Worm (Caenorhabditis elegans) whole organism, young adult: ENCODE data around the gene slc-36.5.

Experiments
- B0035.1 ChIP-seq: sonication (generic microtip); optimal IDR thresholded peaks from 2 replicates; lab custom pipeline; 2016; ENCODE audit warnings: missing genetic modification characterization, mild to moderate bottlenecking, missing compliant biosample characterization, missing genotype, missing genetic modification reagents
- C06A6.2 ChIP-seq: fragments of 200-800 bp; sonication (Bioruptor generic); conservative IDR thresholded peaks from 2 replicates; pipeline ENCODE4 v1.3.6; 2022; ENCODE audit warnings: missing genetic modification characterization, missing compliant biosample characterization
- F10E7.11 ChIP-seq: sonication (generic microtip); optimal IDR thresholded peaks from 2 replicates; lab custom pipeline; 2017; ENCODE audit warnings: mild to moderate bottlenecking, missing genetic modification characterization, moderate library complexity, missing compliant biosample characterization
- F22D6.2 ChIP-seq: sonication (generic microtip); optimal IDR thresholded peaks from 2 replicates; lab custom pipeline; 2016; ENCODE audit warnings: mild to moderate bottlenecking, missing genetic modification characterization, missing compliant biosample characterization
- F37B4.10 ChIP-seq: fragments of 200-800 bp; sonication (Bioruptor generic); IDR thresholded peaks from 2 replicates; pipeline ENCODE4 v1.3.6; 2022; ENCODE audit warnings: missing genetic modification characterization, missing compliant biosample characterization
- F52B5.7 ChIP-seq: sonication (generic microtip); optimal IDR thresholded peaks from 2 replicates; lab custom pipeline; 2016; ENCODE audit warnings: mild to moderate bottlenecking, missing genetic modification characterization, missing compliant biosample characterization
- F57A8.1 ChIP-seq: fragments of 200-800 bp; sonication (Bioruptor generic); optimal IDR thresholded peaks from 2 replicates; lab custom pipeline; 2018; ENCODE audit warnings: mild to moderate bottlenecking, missing genetic modification characterization, moderate library complexity, missing compliant biosample characterization
- F57C9.4 ChIP-seq: sonication (generic microtip); optimal IDR thresholded peaks from 2 replicates; lab custom pipeline; 2017; ENCODE audit warnings: mild to moderate bottlenecking, missing genetic modification characterization, missing compliant biosample characterization
- K12H6.12 ChIP-seq: fragments of 200-800 bp; sonication (Bioruptor generic); optimal IDR thresholded peaks from 2 replicates; lab custom pipeline; 2018; ENCODE audit warnings: mild to moderate bottlenecking, missing genetic modification characterization, missing compliant biosample characterization
- Y56A3A.18 ChIP-seq: fragments of 200-800 bp; sonication (Bioruptor generic); IDR thresholded peaks from 2 replicates; pipeline ENCODE4 v1.3.6; 2022; ENCODE audit warnings: missing genetic modification reagents, missing genetic modification characterization, missing compliant biosample characterization
- ama-1 ChIP-seq, 3 experiments: fragments of 150-350 bp in 1 of 3; sonication (generic microtip) in 2 of 3; optimal IDR thresholded peaks; 2 replicates each; lab custom pipeline; 2014 to 2018; ENCODE audit warnings: missing biosample characterization in 2 of 3, missing genetic modification characterization in 2 of 3, missing genetic modification reagents in 2 of 3
- athp-1 ChIP-seq: sonication (generic microtip); optimal IDR thresholded peaks from 2 replicates; lab custom pipeline; 2017; ENCODE audit warnings: mild to moderate bottlenecking, missing genetic modification characterization, missing compliant biosample characterization
- attf-5 ChIP-seq: fragments of 200-800 bp; sonication (Bioruptor generic); optimal IDR thresholded peaks from 2 replicates; lab custom pipeline; 2018; ENCODE audit warnings: mild to moderate bottlenecking, missing genetic modification characterization, missing compliant biosample characterization
- attf-6 ChIP-seq: fragments of 200-800 bp; sonication (Bioruptor generic); IDR thresholded peaks from 2 replicates; pipeline ENCODE4 v1.3.6; 2022; ENCODE audit warnings: missing genetic modification reagents, missing genetic modification characterization, missing compliant biosample characterization
- cebp-1 ChIP-seq, 2 experiments: fragments of 200-800 bp in 1 of 2; sonication (Bioruptor generic) in 1 of 2; sonication (generic microtip) in 1 of 2; IDR thresholded peaks in 1 of 2; optimal IDR thresholded peaks in 1 of 2; 2 replicates each; pipeline versions ENCODE4 v1.3.6 to Lab custom; 2017 to 2022; ENCODE audit warnings: missing compliant biosample characterization in 2 of 2, missing genetic modification characterization in 2 of 2, mild to moderate bottlenecking in 1 of 2, missing genetic modification reagents in 1 of 2, moderate library complexity in 1 of 2
- cebp-2 ChIP-seq: fragments of 200-800 bp; sonication (Bioruptor generic); IDR thresholded peaks from 2 replicates; pipeline ENCODE4 v1.3.6; 2022; ENCODE audit warnings: missing genetic modification characterization, missing compliant biosample characterization
- dpl-1 ChIP-seq: fragments of 150-350 bp; optimal IDR thresholded peaks from 2 replicates; lab custom pipeline; 2014; ENCODE audit warnings: missing biosample characterization, missing genetic modification reagents, missing genetic modification characterization
- egl-44 ChIP-seq: fragments of 200-800 bp; sonication (Bioruptor generic); IDR thresholded peaks from 2 replicates; pipeline ENCODE4 v1.3.6; 2022; ENCODE audit warnings: missing genetic modification reagents, missing genetic modification characterization, missing compliant biosample characterization
- egrh-3 ChIP-seq: fragments of 200-800 bp; sonication (Bioruptor generic); IDR thresholded peaks from 2 replicates; pipeline ENCODE4 v1.3.6; 2022; ENCODE audit warnings: missing genetic modification reagents, missing genetic modification characterization, missing compliant biosample characterization
- gei-17 ChIP-seq: fragments of 200-800 bp; sonication (Bioruptor generic); optimal IDR thresholded peaks from 2 replicates; lab custom pipeline; 2018; ENCODE audit warnings: mild to moderate bottlenecking, missing genetic modification characterization, missing compliant biosample characterization
- hlh-26 ChIP-seq: fragments of 200-800 bp; sonication (Bioruptor generic); conservative IDR thresholded peaks from 2 replicates; pipeline ENCODE4 v1.3.6; 2022; ENCODE audit warnings: missing genetic modification reagents, missing genetic modification characterization, missing compliant biosample characterization
- hmg-1.2 ChIP-seq: fragments of 200-800 bp; sonication (Bioruptor generic); IDR thresholded peaks from 2 replicates; pipeline ENCODE4 v1.3.6; 2022; ENCODE audit warnings: missing genetic modification reagents, missing genetic modification characterization, missing compliant biosample characterization
- hmg-20 ChIP-seq: fragments of 200-800 bp; sonication (Bioruptor generic); IDR thresholded peaks from 2 replicates; pipeline ENCODE4 v1.3.6; 2022; ENCODE audit warnings: missing genetic modification reagents, missing genetic modification characterization, missing compliant biosample characterization
- hrde-1 ChIP-seq: sonication (generic microtip); optimal IDR thresholded peaks from 2 replicates; lab custom pipeline; 2016; ENCODE audit warnings: missing genetic modification characterization, mild to moderate bottlenecking, missing compliant biosample characterization, moderate library complexity, missing genotype, missing genetic modification reagents, borderline replicate concordance
- lin-26 ChIP-seq: fragments of 200-800 bp; sonication (Bioruptor generic); IDR thresholded peaks from 2 replicates; pipeline ENCODE4 v1.3.6; 2022; ENCODE audit warnings: missing genetic modification reagents, missing genetic modification characterization, missing compliant biosample characterization
- lin-35 ChIP-seq, 3 experiments: fragments of 150-350 bp in 2 of 3; sonication (generic microtip) in 1 of 3; optimal IDR thresholded peaks; 2 replicates each; lab custom pipeline; 2014 to 2018; ENCODE audit warnings: missing biosample characterization in 3 of 3, missing genetic modification characterization in 3 of 3, missing genetic modification reagents in 3 of 3
- lin-54 ChIP-seq: fragments of 200-800 bp; sonication (Bioruptor generic); optimal IDR thresholded peaks from 2 replicates; lab custom pipeline; 2018; ENCODE audit warnings: mild to moderate bottlenecking, missing genetic modification characterization, missing compliant biosample characterization
- lsy-27 ChIP-seq: sonication (generic microtip); optimal IDR thresholded peaks from 2 replicates; lab custom pipeline; 2017; ENCODE audit warnings: missing genetic modification characterization, mild to moderate bottlenecking, missing compliant biosample characterization, antibody characterized with exemption, missing genotype, borderline replicate concordance; ENCODE audit not compliant: insufficient read depth
- madf-10 ChIP-seq: sonication (generic microtip); optimal IDR thresholded peaks from 2 replicates; lab custom pipeline; 2016; ENCODE audit warnings: mild to moderate bottlenecking, missing genetic modification characterization, missing compliant biosample characterization
- madf-6 ChIP-seq: fragments of 200-800 bp; sonication (Bioruptor generic); IDR thresholded peaks from 2 replicates; pipeline ENCODE4 v1.3.6; 2022; ENCODE audit warnings: missing genetic modification reagents, missing genetic modification characterization, missing compliant biosample characterization
- mcd-1 ChIP-seq: fragments of 200-800 bp; sonication (Bioruptor generic); IDR thresholded peaks from 2 replicates; pipeline ENCODE4 v1.3.6; 2022; ENCODE audit warnings: missing genetic modification reagents, missing genetic modification characterization, missing compliant biosample characterization
- mxl-1 ChIP-seq: sonication (generic microtip); optimal IDR thresholded peaks from 2 replicates; lab custom pipeline; 2016; ENCODE audit warnings: missing genetic modification characterization, missing compliant biosample characterization
- nfyb-1 ChIP-seq: fragments of 200-800 bp; sonication (Bioruptor generic); IDR thresholded peaks from 2 replicates; pipeline ENCODE4 v1.3.6; 2022; ENCODE audit warnings: missing genetic modification reagents, missing genetic modification characterization, missing compliant biosample characterization
- nhr-120 ChIP-seq: fragments of 200-800 bp; sonication (Bioruptor generic); IDR thresholded peaks from 2 replicates; pipeline ENCODE4 v1.3.6; 2022; ENCODE audit warnings: missing genetic modification characterization, missing compliant biosample characterization
- zfh-2 ChIP-seq: fragments of 200-800 bp; sonication (Bioruptor generic); conservative IDR thresholded peaks from 2 replicates; pipeline ENCODE4 v1.3.6; 2022; ENCODE audit warnings: missing genetic modification reagents, missing genetic modification characterization, missing compliant biosample characterization
- zim-3 ChIP-seq: sonication (generic microtip); optimal IDR thresholded peaks from 2 replicates; lab custom pipeline; 2017; ENCODE audit warnings: mild to moderate bottlenecking, missing genetic modification characterization, moderate library complexity, missing compliant biosample characterization
- ztf-18 ChIP-seq: sonication (generic microtip); optimal IDR thresholded peaks from 2 replicates; lab custom pipeline; 2016; ENCODE audit warnings: missing genotype, mild to moderate bottlenecking, missing genetic modification characterization, missing compliant biosample characterization
- ztf-22 ChIP-seq: fragments of 200-800 bp; sonication (Bioruptor generic); optimal IDR thresholded peaks from 2 replicates; lab custom pipeline; 2018; ENCODE audit warnings: mild to moderate bottlenecking, missing genetic modification characterization, moderate library complexity, missing compliant biosample characterization
- ztf-26 ChIP-seq: sonication (generic microtip); optimal IDR thresholded peaks from 2 replicates; lab custom pipeline; 2017; ENCODE audit warnings: missing genetic modification characterization, missing compliant biosample characterization
- ztf-3 ChIP-seq: fragments of 200-800 bp; sonication (Bioruptor generic); optimal IDR thresholded peaks from 2 replicates; lab custom pipeline; 2018; ENCODE audit warnings: mild to moderate bottlenecking, missing genetic modification characterization, missing compliant biosample characterization

The slc-36.5 gene

DNA sequence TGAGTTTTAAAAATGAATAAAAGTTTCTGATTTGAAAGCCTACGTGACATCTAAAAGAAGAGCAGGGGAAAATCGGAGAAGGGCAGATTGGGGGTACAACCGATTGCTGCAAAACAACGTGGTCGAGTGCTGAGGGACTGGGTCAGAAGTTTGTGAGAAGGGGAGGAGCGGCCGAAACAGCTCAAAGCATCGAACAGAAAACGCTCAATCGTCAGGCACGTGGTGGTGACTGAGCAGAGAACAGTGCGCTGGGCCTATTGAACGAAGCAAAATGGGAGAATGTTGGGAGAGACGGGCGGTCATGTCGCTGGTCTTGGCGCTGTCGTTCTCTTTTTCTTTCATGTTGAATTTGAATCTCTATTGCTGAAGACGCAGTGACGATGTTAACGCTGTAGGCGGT is 14.3 kb upstream of the slc-36.5 start (continued):
- TF ChIP-seq egrh-3 (GFP tag; lab: Robert Waterston, UW) (peak; percentile 60), F37B4.10 (GFP tag; lab: Robert Waterston, UW) (0 out of 2 replicates have a peak, but pooled peaks have one; percentile 78), K12H6.12 (tag; lab: Kevin White, UChicago) (peak; percentile 84), ztf-22 (GFP tag; lab: Kevin White, UChicago) (no peak), nfyb-1 (GFP tag; lab: Robert Waterston, UW) (0 out of 2 replicates have a peak, but pooled peaks have one; percentile 60), zfh-2 (GFP tag; lab: Robert Waterston, UW) (peak; percentile 91), attf-6 (no peak), lin-54 (GFP tag; lab: Kevin White, UChicago) (peak; percentile 35), madf-6 (0 out of 2 replicates have a peak, but pooled peaks have one; percentile 39), ztf-3 (GFP tag; lab: Kevin White, UChicago) (peak; percentile 52), B0035.1 (tag; lab: Kevin White, UChicago) (no peak), attf-5 (GFP tag; lab: Kevin White, UChicago) (peak; percentile 55), hrde-1 (tag; lab: Kevin White, UChicago) (peak; percentile 6), hmg-20 (GFP tag; lab: Robert Waterston, UW) (0 out of 2 replicates have a peak, but pooled peaks have one; percentile 15), mxl-1 (peak; percentile 1), lin-26 (peak; percentile 71), madf-10 (tag; lab: Kevin White, UChicago) (peak; percentile 39), C06A6.2 (GFP tag; lab: Robert Waterston, UW) (peak; percentile 48), lin-35 (GFP tag; optimal IDR thresholded peaks at IDR 0.05; lab: Kevin White, UChicago) (peak in 1 of 3 experiments; percentile 49), F22D6.2 (tag; lab: Kevin White, UChicago) (peak; percentile 9), ztf-26 (tag; lab: Kevin White, UChicago) (peak; percentile 49), egl-44 (GFP tag; lab: Robert Waterston, UW) (peak; percentile 80), ztf-18 (tag; lab: Kevin White, UChicago) (peak; percentile 9), dpl-1 (GFP tag; lab: Kevin White, UChicago) (no peak), hmg-1.2 (peak; percentile 42)

DNA sequence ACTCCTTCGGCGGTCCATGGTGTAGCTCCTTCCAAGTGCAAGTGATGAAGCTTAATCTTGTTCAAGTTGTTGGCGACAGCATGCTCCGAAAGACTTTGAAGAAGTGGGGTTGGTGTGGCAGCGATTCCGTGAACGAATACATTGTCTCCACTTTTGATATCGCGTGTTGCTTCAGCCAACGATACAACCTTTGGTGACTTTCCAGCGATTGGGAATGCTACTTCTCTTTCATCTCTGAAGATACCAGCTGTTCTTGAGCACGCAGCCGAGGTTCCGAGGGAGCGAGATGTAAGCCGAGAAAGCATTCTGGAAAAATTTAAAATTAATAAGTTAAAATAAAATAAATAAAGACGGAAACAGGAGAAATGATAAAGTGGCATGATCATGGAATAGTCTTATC is 13.2 kb upstream of the slc-36.5 start, which contains the start of gene acer-1:
Gene acer-1 (minus strand): TSS at position 306 of the 400 bp plus-strand sequence.
- TF ChIP-seq F10E7.11 (tag; lab: Kevin White, UChicago): peak; percentile 9
- no peak for TF ChIP-seq cebp-1 (GFP tag; IDR thresholded peaks at IDR 0.05; lab: Robert Waterston, UW)
- TF ChIP-seq cebp-1 (tag; optimal IDR thresholded peaks at IDR 0.05; lab: Kevin White, UChicago): peak; percentile 1
- peak; percentile 53 for TF ChIP-seq zim-3
- no peak for TF ChIP-seq F57A8.1 (GFP tag; lab: Kevin White, UChicago)
- no peak for TF ChIP-seq athp-1
- no peak for TF ChIP-seq hlh-26 (GFP tag; lab: Robert Waterston, UW)
- TF ChIP-seq hmg-1.2: no peak
- TF ChIP-seq cebp-2 (GFP tag; lab: Robert Waterston, UW): 0 out of 2 replicates have a peak, but pooled peaks have one; percentile 6
- TF ChIP-seq mcd-1: 0 out of 2 replicates have a peak, but pooled peaks have one; percentile 16
- TF ChIP-seq nhr-120: no peak
- peak; percentile 8; the same call in 1 of the 2 replicates for TF ChIP-seq nfyb-1 (GFP tag; lab: Robert Waterston, UW)
- no peak for TF ChIP-seq F57C9.4 (tag; lab: Kevin White, UChicago)
- peak; percentile 26 for TF ChIP-seq F52B5.7
- TF ChIP-seq hmg-20 (GFP tag; lab: Robert Waterston, UW): no peak
- no peak for TF ChIP-seq attf-6
- no peak for TF ChIP-seq gei-17 (GFP tag; lab: Kevin White, UChicago)
- no peak for TF ChIP-seq lsy-27 (tag; lab: Kevin White, UChicago)
- no peak for TF ChIP-seq Y56A3A.18
- peak; percentile 88 for TF ChIP-seq ama-1 (optimal IDR thresholded peaks at IDR 0.05; lab: Kevin White, UChicago)
- no peak for TF ChIP-seq ama-1 (GFP tag; optimal IDR thresholded peaks at IDR 0.05; lab: Kevin White, UChicago)
- TF ChIP-seq, all 124 proteins: peak for 8
